Fruit fly (Drosophila melanogaster) whole organism, embryonic: ENCODE results near the gene Tom70.
A peak's percentile ranks its signal among the peaks of the same experiment; 100 is the strongest.

Source experiments
- CG10274 ChIP-seq: fragments of 200-800 bp; sonication (Bioruptor generic); optimal IDR thresholded peaks from 3 replicates; lab custom pipeline; 2017; ENCODE audit warnings: missing biosample characterization, mild to moderate bottlenecking, missing genetic modification characterization
- CG10654 ChIP-seq: fragments of 200-800 bp; sonication (Bioruptor generic); optimal IDR thresholded peaks from 2 replicates; lab custom pipeline; 2016; ENCODE audit warnings: missing biosample characterization, missing genetic modification characterization
- CG11398 ChIP-seq: fragments of 200-800 bp; sonication (Bioruptor generic); optimal IDR thresholded peaks from 2 replicates; lab custom pipeline; 2016; ENCODE audit warnings: missing biosample characterization, missing genetic modification characterization
- CG11696 ChIP-seq: fragments of 200-800 bp; sonication (Bioruptor generic); IDR thresholded peaks from 2 replicates; pipeline ENCODE4 v1.3.6; 2022; ENCODE audit warnings: missing biosample characterization, missing genetic modification characterization
- CG12219 ChIP-seq: fragments of 200-800 bp; sonication (Bioruptor generic); optimal IDR thresholded peaks from 3 replicates; lab custom pipeline; 2018; ENCODE audit warnings: missing biosample characterization, mild to moderate bottlenecking, missing genetic modification characterization
- CG12659 ChIP-seq: fragments of 200-800 bp; sonication (Bioruptor generic); optimal IDR thresholded peaks from 3 replicates; lab custom pipeline; 2017; ENCODE audit warnings: mild to moderate bottlenecking, missing biosample characterization, missing genetic modification reagents, missing genetic modification characterization
- CG13296 ChIP-seq: fragments of 200-800 bp; sonication (Bioruptor generic); optimal IDR thresholded peaks from 3 replicates; lab custom pipeline; 2018; ENCODE audit warnings: missing biosample characterization, mild to moderate bottlenecking, missing genetic modification characterization
- CG14860 ChIP-seq: fragments of 200-800 bp; sonication (Bioruptor generic); IDR thresholded peaks from 3 replicates; pipeline ENCODE4 v1.3.6; 2022; ENCODE audit warnings: missing biosample characterization, missing genetic modification characterization; ENCODE audit not compliant: partially characterized antibody
- CG15073 ChIP-seq: fragments of 200-800 bp; sonication (Bioruptor generic); optimal IDR thresholded peaks from 2 replicates; lab custom pipeline; 2016; ENCODE audit warnings: missing biosample characterization, missing genetic modification characterization
- CG16815 ChIP-seq: fragments of 200-800 bp; sonication (Bioruptor generic); optimal IDR thresholded peaks from 3 replicates; lab custom pipeline; 2017; ENCODE audit warnings: missing biosample characterization, mild to moderate bottlenecking, missing genetic modification characterization
- CG3065 ChIP-seq: fragments of 200-800 bp; sonication (Bioruptor generic); optimal IDR thresholded peaks from 2 replicates; lab custom pipeline; 2016; ENCODE audit warnings: missing biosample characterization, missing genetic modification characterization
- CG34376 ChIP-seq: fragments of 200-800 bp; sonication (Bioruptor generic); optimal IDR thresholded peaks from 2 replicates; lab custom pipeline; 2018; ENCODE audit warnings: missing biosample characterization, mild to moderate bottlenecking, missing genetic modification characterization
- CG3995 ChIP-seq: fragments of 200-800 bp; sonication (Bioruptor generic); optimal IDR thresholded peaks from 3 replicates; lab custom pipeline; 2016; ENCODE audit warnings: missing biosample characterization, missing genetic modification characterization
- CG42726 ChIP-seq: fragments of 200-800 bp; sonication (Bioruptor generic); IDR thresholded peaks from 2 replicates; pipeline ENCODE4 v1.3.6; 2022; ENCODE audit warnings: missing biosample characterization, missing genetic modification characterization; ENCODE audit not compliant: partially characterized antibody
- CG4282 ChIP-seq: fragments of 200-800 bp; sonication (Bioruptor generic); optimal IDR thresholded peaks from 2 replicates; lab custom pipeline; 2016; ENCODE audit warnings: missing biosample characterization, missing genetic modification characterization
- CG4730 ChIP-seq: fragments of 200-800 bp; sonication (Bioruptor generic); IDR thresholded peaks from 2 replicates; pipeline ENCODE4 v1.3.6; 2022; ENCODE audit warnings: missing biosample characterization, missing genetic modification characterization
- CG5953 ChIP-seq: fragments of 200-800 bp; sonication (Bioruptor generic); IDR thresholded peaks from 2 replicates; pipeline ENCODE4 v1.3.6; 2022; ENCODE audit warnings: missing biosample characterization, missing genetic modification characterization
- CG8359 ChIP-seq: fragments of 200-800 bp; sonication (Bioruptor generic); optimal IDR thresholded peaks from 2 replicates; lab custom pipeline; 2017; ENCODE audit warnings: missing biosample characterization, mild to moderate bottlenecking, missing genetic modification characterization, borderline replicate concordance
- CG8478 ChIP-seq: fragments of >200 bp; optimal IDR thresholded peaks from 2 replicates; lab custom pipeline; 2018
- CG8924 ChIP-seq: fragments of 200-800 bp; optimal IDR thresholded peaks from 3 replicates; lab custom pipeline; 2019; ENCODE audit warnings: missing biosample characterization, mild to moderate bottlenecking, missing genetic modification characterization, moderate library complexity
- CG9932 ChIP-seq: fragments of 200-800 bp; sonication (Bioruptor generic); IDR thresholded peaks from 2 replicates; pipeline ENCODE4 v1.3.6; 2022; ENCODE audit warnings: missing biosample characterization, missing genetic modification characterization
- CoRest ChIP-seq: fragments of 200-800 bp; sonication (Bioruptor generic); optimal IDR thresholded peaks from 3 replicates; lab custom pipeline; 2018; ENCODE audit warnings: missing biosample characterization, mild to moderate bottlenecking, missing genetic modification characterization, moderate library complexity
- Dp ChIP-seq: fragments of 200-800 bp; sonication (Bioruptor generic); optimal IDR thresholded peaks from 2 replicates; lab custom pipeline; 2018; ENCODE audit warnings: missing biosample characterization, mild to moderate bottlenecking, missing genetic modification characterization, moderate library complexity
- Ets65A ChIP-seq: fragments of 200-800 bp; sonication (Bioruptor generic); peaks from one replicate; lab custom pipeline; 2016; ENCODE audit warnings: missing biosample characterization, missing genetic modification characterization
- Meics ChIP-seq: fragments of 200-800 bp; sonication (Bioruptor generic); optimal IDR thresholded peaks from 2 replicates; lab custom pipeline; 2017; ENCODE audit warnings: missing biosample characterization, mild to moderate bottlenecking, missing genetic modification characterization
- NfI ChIP-seq: fragments of 200-800 bp; sonication (Bioruptor generic); optimal IDR thresholded peaks from 3 replicates; lab custom pipeline; 2018; ENCODE audit warnings: missing biosample characterization, mild to moderate bottlenecking, missing genetic modification characterization, moderate library complexity
- Optix ChIP-seq: fragments of 200-800 bp; sonication (Bioruptor generic); IDR thresholded peaks from 3 replicates; pipeline ENCODE4 v1.3.6; 2022; ENCODE audit warnings: missing biosample characterization, missing genetic modification characterization
- abd-A ChIP-seq: fragments of 200-800 bp; sonication (Bioruptor generic); optimal IDR thresholded peaks from 3 replicates; lab custom pipeline; 2019; ENCODE audit warnings: missing biosample characterization, mild to moderate bottlenecking, missing genetic modification characterization, moderate library complexity
- ase ChIP-seq: fragments of 200-800 bp; sonication (Bioruptor generic); IDR thresholded peaks from 3 replicates; pipeline ENCODE4 v1.3.6; 2022; ENCODE audit warnings: missing biosample characterization, missing genetic modification characterization
- az2 ChIP-seq: fragments of 200-800 bp; sonication (Bioruptor generic); optimal IDR thresholded peaks from 3 replicates; lab custom pipeline; 2016; ENCODE audit warnings: missing biosample characterization, missing genetic modification characterization
- chm ChIP-seq: fragments of 200-800 bp; sonication (Bioruptor generic); IDR thresholded peaks from 2 replicates; pipeline ENCODE4 v1.3.6; 2022; ENCODE audit warnings: missing biosample characterization, missing genetic modification characterization
- disco-r ChIP-seq: fragments of 200-800 bp; sonication (Bioruptor generic); optimal IDR thresholded peaks from 2 replicates; lab custom pipeline; 2016; ENCODE audit warnings: missing biosample characterization, missing genetic modification characterization
- fd3F ChIP-seq: fragments of 200-800 bp; sonication (Bioruptor generic); optimal IDR thresholded peaks from 2 replicates; lab custom pipeline; 2018; ENCODE audit warnings: missing biosample characterization, mild to moderate bottlenecking, missing genetic modification characterization, moderate library complexity
- gsb ChIP-seq: fragments of 200-800 bp; sonication (Bioruptor generic); IDR thresholded peaks from 2 replicates; pipeline ENCODE4 v1.3.6; 2022; ENCODE audit warnings: missing biosample characterization, missing genetic modification characterization
- hbn ChIP-seq: fragments of 200-800 bp; sonication (Bioruptor generic); IDR thresholded peaks from 2 replicates; pipeline ENCODE4 v1.3.6; 2022; ENCODE audit warnings: missing biosample characterization, missing genetic modification characterization; ENCODE audit not compliant: partially characterized antibody
- inv ChIP-seq: fragments of 200-800 bp; sonication (Bioruptor generic); IDR thresholded peaks from 2 replicates; pipeline ENCODE4 v1.3.6; 2022; ENCODE audit warnings: missing biosample characterization, missing genetic modification characterization; ENCODE audit not compliant: partially characterized antibody
- jigr1 ChIP-seq: fragments of 200-800 bp; sonication (Bioruptor generic); IDR thresholded peaks from 3 replicates; pipeline ENCODE4 v1.3.6; 2022; ENCODE audit warnings: missing biosample characterization, missing genetic modification characterization
- jing ChIP-seq: fragments of 200-800 bp; sonication (Bioruptor generic); optimal IDR thresholded peaks from 2 replicates; lab custom pipeline; 2018; ENCODE audit warnings: missing biosample characterization, mild to moderate bottlenecking, missing genetic modification characterization
- knrl ChIP-seq: fragments of 200-800 bp; sonication (Bioruptor generic); IDR thresholded peaks from 3 replicates; pipeline ENCODE4 v1.3.6; 2022; ENCODE audit warnings: missing biosample characterization, missing genetic modification characterization; ENCODE audit not compliant: partially characterized antibody
- mirr ChIP-seq: fragments of 200-800 bp; sonication (Bioruptor generic); optimal IDR thresholded peaks from 3 replicates; lab custom pipeline; 2018; ENCODE audit warnings: missing biosample characterization, mild to moderate bottlenecking, missing genetic modification characterization
- nerfin-1 ChIP-seq: fragments of 200-800 bp; sonication (Bioruptor generic); optimal IDR thresholded peaks from 3 replicates; lab custom pipeline; 2019; ENCODE audit warnings: missing biosample characterization, mild to moderate bottlenecking, missing genetic modification characterization, moderate library complexity
- pb ChIP-seq: fragments of 200-800 bp; sonication (Bioruptor generic); optimal IDR thresholded peaks from 3 replicates; lab custom pipeline; 2016; ENCODE audit warnings: missing biosample characterization, missing genetic modification characterization
- scrt ChIP-seq: fragments of 200-800 bp; sonication (Bioruptor generic); optimal IDR thresholded peaks from 2 replicates; lab custom pipeline; 2018; ENCODE audit warnings: missing biosample characterization, mild to moderate bottlenecking, missing genetic modification characterization, moderate library complexity
- sisA ChIP-seq: fragments of 200-800 bp; sonication (Bioruptor generic); IDR thresholded peaks from 2 replicates; pipeline ENCODE4 v1.3.6; 2022; ENCODE audit warnings: missing biosample characterization, missing genetic modification characterization
- sna ChIP-seq: fragments of 200-800 bp; sonication (Bioruptor generic); IDR thresholded peaks from 2 replicates; pipeline ENCODE4 v1.3.6; 2022; ENCODE audit warnings: missing biosample characterization, missing genetic modification characterization; ENCODE audit not compliant: partially characterized antibody
- ssp ChIP-seq: fragments of 200-800 bp; sonication (Bioruptor generic); IDR thresholded peaks from 2 replicates; pipeline ENCODE4 v1.3.6; 2022; ENCODE audit warnings: missing biosample characterization, missing genetic modification characterization
- trh ChIP-seq: fragments of 200-800 bp; sonication (Bioruptor generic); optimal IDR thresholded peaks from 2 replicates; lab custom pipeline; 2016; ENCODE audit warnings: missing biosample characterization, missing genetic modification characterization
- zfh1 ChIP-seq: fragments of 200-800 bp; sonication (Bioruptor generic); IDR thresholded peaks from 3 replicates; pipeline ENCODE4 v1.3.6; 2022; ENCODE audit warnings: missing biosample characterization, missing genetic modification characterization

Gene Tom70

DNA sequence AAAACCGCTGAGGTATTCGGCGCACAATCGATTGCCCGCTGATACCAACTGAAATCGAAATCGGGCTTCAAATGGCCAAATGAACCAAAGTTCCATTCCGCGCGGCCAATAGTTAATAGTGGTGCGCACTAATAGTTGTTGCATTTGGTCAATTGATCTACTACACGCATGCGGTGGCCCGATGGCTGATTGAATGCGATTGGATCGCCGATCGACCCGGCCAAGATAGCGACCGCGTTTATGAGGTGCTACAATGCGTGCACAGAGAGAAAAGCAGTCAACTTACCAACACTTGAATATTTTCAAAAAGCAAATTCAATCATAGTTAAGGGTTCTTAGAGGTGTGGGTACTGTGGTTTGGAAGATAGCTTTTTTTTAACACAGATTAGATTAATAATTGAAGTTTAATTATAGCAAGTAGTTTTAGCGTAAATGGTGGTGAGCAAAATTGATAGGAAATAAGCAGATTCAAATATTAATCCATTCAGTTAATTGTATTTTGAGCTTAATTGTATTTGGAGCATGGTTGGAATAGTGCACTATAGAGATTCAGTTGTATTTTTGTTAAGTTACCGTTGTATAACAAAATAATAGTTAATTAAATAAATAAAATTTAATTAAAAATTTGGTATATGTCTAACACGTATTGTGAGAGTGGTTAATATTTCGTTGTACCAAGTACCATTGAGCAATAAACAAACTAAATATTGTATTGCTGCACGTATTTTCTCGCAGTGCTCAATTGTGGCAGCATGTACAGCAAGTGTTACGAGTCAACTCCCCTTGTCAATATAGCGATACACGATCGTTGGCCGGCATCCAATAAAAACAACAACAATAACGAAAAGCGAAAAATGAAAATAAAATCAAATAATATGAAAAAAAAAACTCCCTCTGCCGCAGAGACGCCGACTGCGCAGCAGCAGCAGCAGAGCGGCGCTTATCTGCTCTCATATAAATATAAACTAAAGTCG lies 11.6 kb downstream of the Tom70 start (continued):
- no peak for TF ChIP-seq CG12219 (GFP tag; lab: Kevin White, UChicago)
- no peak for TF ChIP-seq CG34376
- no peak for TF ChIP-seq CG4282
- peak; percentile 29; the same call in 1 of the 3 replicates for TF ChIP-seq ase (GFP tag; lab: Robert Waterston, UW)
- TF ChIP-seq jing: no peak
- no peak for TF ChIP-seq gsb (GFP tag; lab: Robert Waterston, UW)
- TF ChIP-seq mirr: peak; percentile 10
- TF ChIP-seq az2 (GFP tag; lab: Kevin White, UChicago): peak; percentile 32
- TF ChIP-seq zfh1: peak; percentile 54; the same call in 1 of the 3 replicates
- TF ChIP-seq knrl (GFP tag; lab: Robert Waterston, UW): no peak
- TF ChIP-seq hbn (GFP tag; lab: Robert Waterston, UW): no peak
- TF ChIP-seq CG8478 (lab: Kevin White, UChicago): no peak
- peak; percentile 3 for TF ChIP-seq Dp
- TF ChIP-seq Meics (GFP tag; lab: Kevin White, UChicago): peak; percentile 68
- TF ChIP-seq CG11696 (GFP tag; lab: Robert Waterston, UW): peak; percentile 13; the same call in 1 of the 2 replicates
- TF ChIP-seq CG10654 (GFP tag; lab: Kevin White, UChicago): peak; percentile 34
- TF ChIP-seq CG5953 (GFP tag; lab: Robert Waterston, UW): no peak
- TF ChIP-seq CG14860 (GFP tag; lab: Robert Waterston, UW): no peak
- TF ChIP-seq CG3065: no peak
- TF ChIP-seq chm (GFP tag; lab: Robert Waterston, UW): 0 out of 2 replicates have a peak, but pooled peaks have one; percentile 40
- peak; percentile 68 for TF ChIP-seq CG12659
- peak; percentile 4 for TF ChIP-seq fd3F (GFP tag; lab: Kevin White, UChicago)
- no peak for TF ChIP-seq CG9932 (GFP tag; lab: Robert Waterston, UW)
- TF ChIP-seq ssp (GFP tag; lab: Robert Waterston, UW): no peak
- TF ChIP-seq inv (GFP tag; lab: Robert Waterston, UW): no peak
- no peak for TF ChIP-seq disco-r (GFP tag; lab: Kevin White, UChicago)
- TF ChIP-seq CG42726 (GFP tag; lab: Robert Waterston, UW): no peak
- TF ChIP-seq pb (GFP tag; lab: Kevin White, UChicago): no peak
- TF ChIP-seq abd-A (tag; lab: Kevin White, UChicago): no peak
- TF ChIP-seq scrt (GFP tag; lab: Kevin White, UChicago): peak; percentile 6
- TF ChIP-seq Ets65A: peak; percentile 95
- peak; percentile 78 for TF ChIP-seq CG8924 (tag; lab: Kevin White, UChicago)
- no peak for TF ChIP-seq CG16815 (GFP tag; lab: Kevin White, UChicago)
- no peak for TF ChIP-seq sna (GFP tag; lab: Robert Waterston, UW)
- no peak for TF ChIP-seq jigr1 (GFP tag; lab: Robert Waterston, UW)
- no peak for TF ChIP-seq CG3995
- TF ChIP-seq CG15073: peak; percentile 28
- peak; percentile 6 for TF ChIP-seq CG11398 (GFP tag; lab: Kevin White, UChicago)
- peak; percentile 51 for TF ChIP-seq CG4730
- peak; percentile 32 for TF ChIP-seq CG13296 (GFP tag; lab: Kevin White, UChicago)
- TF ChIP-seq NfI (GFP tag; lab: Kevin White, UChicago): peak; percentile 31
- no peak for TF ChIP-seq CG10274
- TF ChIP-seq CoRest (tag; lab: Kevin White, UChicago): peak; percentile 81
- peak; percentile 32; the same call in 1 of the 3 replicates for TF ChIP-seq Optix
- no peak for TF ChIP-seq CG8359 (GFP tag; lab: Kevin White, UChicago)
- TF ChIP-seq trh (GFP tag; lab: Kevin White, UChicago): peak; percentile 31
- peak; percentile 43; the same call in 1 of the 2 replicates for TF ChIP-seq sisA (GFP tag; lab: Robert Waterston, UW)
- peak; percentile 3 for TF ChIP-seq nerfin-1 (tag; lab: Kevin White, UChicago)
